Worm (Caenorhabditis elegans) whole organism, late embryonic: ENCODE measurements around the gene srh-89.
"Not testable (repeated sequence)": the region's sequence is repeated elsewhere in the genome, so short reads cannot be mapped to it uniquely, and the experiment has no call there.

ENCODE experiments used
- F13H6.1 ChIP-seq: sonication (generic microtip); optimal IDR thresholded peaks from 2 replicates; lab custom pipeline; 2016; ENCODE audit warnings: missing genetic modification characterization, missing compliant biosample characterization
- K09A11.1 ChIP-seq: sonication (generic microtip); optimal IDR thresholded peaks from 2 replicates; lab custom pipeline; 2017; ENCODE audit warnings: antibody characterized with exemption, mild to moderate bottlenecking, missing genetic modification characterization, missing compliant biosample characterization; ENCODE audit not compliant: insufficient read depth
- T23F11.4 ChIP-seq: fragments of 200-800 bp; sonication (Bioruptor generic); optimal IDR thresholded peaks from 2 replicates; lab custom pipeline; 2018; ENCODE audit warnings: mild to moderate bottlenecking, missing genetic modification characterization, missing compliant biosample characterization
- Y22D7AL.16 ChIP-seq: sonication (generic microtip); optimal IDR thresholded peaks from 2 replicates; lab custom pipeline; 2016; ENCODE audit warnings: missing genetic modification characterization, missing compliant biosample characterization
- ahr-1 ChIP-seq: sonication (generic microtip); optimal IDR thresholded peaks from 2 replicates; lab custom pipeline; 2016; ENCODE audit warnings: missing genetic modification characterization, missing compliant biosample characterization
- ceh-18 ChIP-seq: sonication (generic microtip); optimal IDR thresholded peaks from 2 replicates; lab custom pipeline; 2016; ENCODE audit warnings: missing genetic modification characterization, missing compliant biosample characterization
- ceh-19 ChIP-seq: fragments of 200-800 bp; sonication (Bioruptor generic); optimal IDR thresholded peaks from 2 replicates; lab custom pipeline; 2018; ENCODE audit warnings: mild to moderate bottlenecking, missing genetic modification characterization, missing compliant biosample characterization
- ceh-2 ChIP-seq: sonication (generic microtip); optimal IDR thresholded peaks from 2 replicates; lab custom pipeline; 2016; ENCODE audit warnings: missing genotype, missing genetic modification characterization, missing compliant biosample characterization
- ceh-30 ChIP-seq: fragments of 150-350 bp; optimal IDR thresholded peaks from 2 replicates; lab custom pipeline; 2014; ENCODE audit warnings: missing biosample characterization, missing genetic modification characterization
- ceh-45 ChIP-seq: fragments of 200-800 bp; sonication (Bioruptor generic); IDR thresholded peaks from 2 replicates; pipeline ENCODE4 v1.3.6; 2022; ENCODE audit warnings: missing genetic modification reagents, missing genetic modification characterization, missing compliant biosample characterization
- ceh-48 ChIP-seq: sonication (generic microtip); optimal IDR thresholded peaks from 2 replicates; lab custom pipeline; 2016; ENCODE audit warnings: missing genetic modification characterization, inconsistent platforms, missing compliant biosample characterization
- ceh-6 ChIP-seq: fragments of 200-800 bp; sonication (Bioruptor generic); optimal IDR thresholded peaks from 2 replicates; lab custom pipeline; 2018; ENCODE audit warnings: mild to moderate bottlenecking, missing genetic modification characterization, missing compliant biosample characterization
- dmd-4 ChIP-seq: sonication (generic microtip); optimal IDR thresholded peaks from 2 replicates; lab custom pipeline; 2016; ENCODE audit warnings: borderline replicate concordance, missing genetic modification characterization, missing compliant biosample characterization
- dve-1 ChIP-seq: sonication (generic microtip); optimal IDR thresholded peaks from 2 replicates; lab custom pipeline; 2017; ENCODE audit warnings: antibody characterized with exemption, mild to moderate bottlenecking, missing genetic modification characterization, missing compliant biosample characterization
- elt-2 ChIP-seq: sonication (generic microtip); optimal IDR thresholded peaks from 2 replicates; lab custom pipeline; 2016; ENCODE audit warnings: missing genetic modification reagents, missing genetic modification characterization, missing compliant biosample characterization
- elt-4 ChIP-seq: sonication (generic microtip); optimal IDR thresholded peaks from 2 replicates; lab custom pipeline; 2016; ENCODE audit warnings: missing genetic modification characterization, missing compliant biosample characterization
- hlh-13 ChIP-seq: fragments of 200-800 bp; sonication (Bioruptor generic); optimal IDR thresholded peaks from 2 replicates; lab custom pipeline; 2018; ENCODE audit warnings: mild to moderate bottlenecking, missing genetic modification characterization, missing compliant biosample characterization
- hlh-15 ChIP-seq: sonication (generic microtip); optimal IDR thresholded peaks from 2 replicates; lab custom pipeline; 2016; ENCODE audit warnings: missing genetic modification characterization, missing compliant biosample characterization
- hlh-6 ChIP-seq: sonication (generic microtip); optimal IDR thresholded peaks from 2 replicates; lab custom pipeline; 2016; ENCODE audit warnings: missing genotype, missing genetic modification characterization, missing compliant biosample characterization
- hlh-8 ChIP-seq: sonication (generic microtip); optimal IDR thresholded peaks from 2 replicates; lab custom pipeline; 2016; ENCODE audit warnings: missing genotype, missing genetic modification characterization, missing compliant biosample characterization
- mec-3 ChIP-seq: sonication (generic microtip); optimal IDR thresholded peaks from 2 replicates; lab custom pipeline; 2016; ENCODE audit warnings: borderline replicate concordance, missing genetic modification characterization, missing compliant biosample characterization
- nfya-1 ChIP-seq: sonication (generic microtip); optimal IDR thresholded peaks from 2 replicates; lab custom pipeline; 2017; ENCODE audit warnings: missing genetic modification characterization, mild to moderate bottlenecking, missing compliant biosample characterization, antibody characterized with exemption, moderate library complexity
- nhr-11 ChIP-seq: fragments of 150-350 bp; optimal IDR thresholded peaks from 2 replicates; lab custom pipeline; 2014; ENCODE audit warnings: missing biosample characterization, missing genetic modification characterization
- nhr-232 ChIP-seq: sonication (generic microtip); optimal IDR thresholded peaks from 2 replicates; lab custom pipeline; 2016; ENCODE audit warnings: missing genetic modification characterization, missing compliant biosample characterization
- odd-2 ChIP-seq: sonication (generic microtip); optimal IDR thresholded peaks from 2 replicates; lab custom pipeline; 2017; ENCODE audit warnings: antibody characterized with exemption, mild to moderate bottlenecking, missing genetic modification characterization, missing compliant biosample characterization
- pat-9 ChIP-seq: fragments of 200-800 bp; sonication (Bioruptor generic); optimal IDR thresholded peaks from 2 replicates; lab custom pipeline; 2018; ENCODE audit warnings: mild to moderate bottlenecking, missing genetic modification characterization, moderate library complexity, missing compliant biosample characterization
- pha-2 ChIP-seq: sonication (generic microtip); optimal IDR thresholded peaks from 2 replicates; lab custom pipeline; 2017; ENCODE audit warnings: mild to moderate bottlenecking, missing genetic modification characterization, missing compliant biosample characterization
- pros-1 ChIP-seq: fragments of 150-350 bp; optimal IDR thresholded peaks from 2 replicates; lab custom pipeline; 2014; ENCODE audit warnings: missing biosample characterization, missing genetic modification reagents, missing genetic modification characterization
- ref-2 ChIP-seq: sonication (generic microtip); optimal IDR thresholded peaks from 2 replicates; lab custom pipeline; 2016; ENCODE audit warnings: missing genetic modification characterization, missing compliant biosample characterization
- rnt-1 ChIP-seq: sonication (generic microtip); optimal IDR thresholded peaks from 2 replicates; lab custom pipeline; 2016; ENCODE audit warnings: missing genetic modification characterization, missing compliant biosample characterization
- sdc-2 ChIP-seq: sonication (generic microtip); optimal IDR thresholded peaks from 2 replicates; lab custom pipeline; 2016; ENCODE audit warnings: missing genotype, missing genetic modification characterization, missing compliant biosample characterization
- syd-9 ChIP-seq: sonication (generic microtip); optimal IDR thresholded peaks from 2 replicates; lab custom pipeline; 2016; ENCODE audit warnings: mild to moderate bottlenecking, missing genetic modification characterization, moderate library complexity, missing compliant biosample characterization
- tbx-7 ChIP-seq: sonication (generic microtip); optimal IDR thresholded peaks from 2 replicates; lab custom pipeline; 2016; ENCODE audit warnings: missing genotype, missing genetic modification characterization, missing compliant biosample characterization
- unc-3 ChIP-seq, 2 experiments: fragments of 200-800 bp in 1 of 2; sonication (Bioruptor generic) in 1 of 2; sonication (generic microtip) in 1 of 2; conservative IDR thresholded peaks in 1 of 2; optimal IDR thresholded peaks in 1 of 2; 2 replicates each; pipeline versions ENCODE4 v1.3.6 to Lab custom; 2016 to 2022; ENCODE audit warnings: missing compliant biosample characterization in 2 of 2, missing genetic modification characterization in 2 of 2, missing genetic modification reagents in 1 of 2
- ztf-16 ChIP-seq: sonication (generic microtip); optimal IDR thresholded peaks from 2 replicates; lab custom pipeline; 2017; ENCODE audit warnings: missing genetic modification characterization, missing compliant biosample characterization

The srh-89 gene

DNA sequence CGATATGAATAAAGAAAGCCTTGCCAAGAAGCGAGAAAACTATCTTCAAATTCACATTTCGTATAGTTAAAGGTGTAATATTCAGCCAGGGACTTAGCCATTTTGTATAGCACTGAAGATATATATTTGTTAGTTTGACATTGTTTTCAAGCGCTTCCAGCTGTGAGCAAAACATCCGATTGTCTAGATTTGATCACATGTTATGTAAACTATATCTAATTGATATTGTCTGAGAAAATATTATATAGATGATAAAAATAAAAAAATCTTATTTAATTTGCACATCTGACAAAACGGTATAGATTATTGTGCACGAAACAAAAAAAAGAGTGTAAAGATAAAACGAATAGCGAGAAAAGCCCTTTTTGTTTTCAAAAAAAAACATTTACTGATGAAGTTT lies at the start of gene srh-89:
TSS of gene srh-89 (minus strand) at position 101 of the 400 bp plus-strand sequence.
- TF ChIP-seq ceh-6 = no peak
- TF ChIP-seq hlh-8 (tag; lab: Kevin White, UChicago) = no peak
- TF ChIP-seq hlh-15 = no peak
- TF ChIP-seq unc-3 (GFP tag; conservative IDR thresholded peaks at IDR 0.05; lab: Robert Waterston, UW) = no peak
- no peak for TF ChIP-seq unc-3 (tag; optimal IDR thresholded peaks at IDR 0.05; lab: Kevin White, UChicago)
- no peak for TF ChIP-seq sdc-2 (tag; lab: Kevin White, UChicago)
- no peak for TF ChIP-seq hlh-6 (tag; lab: Kevin White, UChicago)
- no peak for TF ChIP-seq nfya-1 (tag; lab: Kevin White, UChicago)
- TF ChIP-seq pros-1 = no peak
- TF ChIP-seq ceh-48 (tag; lab: Kevin White, UChicago) = no peak
- no peak for TF ChIP-seq ceh-18 (tag; lab: Kevin White, UChicago)
- no peak for TF ChIP-seq rnt-1
- TF ChIP-seq nhr-11 (tag; lab: Kevin White, UChicago) = no peak
- no peak for TF ChIP-seq F13H6.1 (tag; lab: Kevin White, UChicago)
- TF ChIP-seq ahr-1 (tag; lab: Kevin White, UChicago) = no peak
- no peak for TF ChIP-seq ref-2 (tag; lab: Kevin White, UChicago)
- TF ChIP-seq pha-2 (tag; lab: Kevin White, UChicago) = no peak
- TF ChIP-seq dmd-4 (tag; lab: Kevin White, UChicago) = no peak

DNA sequence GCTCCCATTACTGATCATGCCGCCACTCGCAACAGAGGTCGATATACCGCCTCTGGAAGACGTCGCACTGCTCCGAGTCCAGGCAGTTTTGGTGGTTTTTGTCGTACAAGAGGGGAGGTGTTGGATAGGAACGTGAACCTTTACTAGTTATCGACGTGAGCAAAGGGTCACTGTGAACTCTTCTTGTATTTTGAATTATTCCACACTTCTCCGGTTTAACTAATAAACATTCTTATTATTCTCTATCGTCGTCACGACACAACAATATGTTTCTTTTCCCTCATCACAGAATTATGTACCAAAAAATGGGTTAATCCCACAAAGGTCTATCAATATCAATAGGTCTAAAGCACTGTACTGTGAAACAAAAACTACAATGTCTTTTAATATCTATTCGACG lies 46.9 kb upstream of the srh-89 start, which contains the start of gene nhr-171:
TSS of gene nhr-171 (plus strand) at position 301 of the 400 bp plus-strand sequence.
- TF ChIP-seq nfya-1 (tag; lab: Kevin White, UChicago); pat-9; tbx-7 (tag; lab: Kevin White, UChicago): not testable (repeated sequence)

DNA sequence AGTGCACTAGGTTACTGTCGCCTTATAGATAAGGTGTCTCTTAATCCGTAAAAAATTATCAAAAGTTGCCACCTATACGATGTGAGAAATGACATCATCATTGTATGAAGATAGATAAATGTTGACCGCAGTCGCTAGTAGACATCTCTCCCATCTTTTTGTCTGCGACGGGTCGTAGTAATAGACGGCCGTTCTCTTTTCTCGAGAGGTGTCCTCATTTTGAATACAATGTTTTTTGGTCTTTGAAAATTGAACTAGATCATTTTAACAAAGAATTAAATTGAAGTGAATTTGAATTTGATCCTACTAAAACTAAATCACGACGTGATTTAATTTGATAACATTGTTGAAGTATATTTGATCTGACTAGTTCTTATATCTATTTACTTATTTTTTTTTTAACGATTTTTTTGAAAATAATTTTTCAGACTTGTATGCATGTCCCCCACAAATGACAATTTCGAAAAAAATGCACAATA lies 44.0 kb upstream of the srh-89 start, which contains the start of the genes str-31 and nhr-172:
TSS of gene str-31 (minus strand) at position 101 of the 479 bp plus-strand sequence.
TSS of gene nhr-172 (plus strand) at position 429 of the 479 bp plus-strand sequence.
- TF ChIP-seq elt-2 (peak; percentile 63), syd-9 (tag; lab: Kevin White, UChicago) (no peak)

DNA sequence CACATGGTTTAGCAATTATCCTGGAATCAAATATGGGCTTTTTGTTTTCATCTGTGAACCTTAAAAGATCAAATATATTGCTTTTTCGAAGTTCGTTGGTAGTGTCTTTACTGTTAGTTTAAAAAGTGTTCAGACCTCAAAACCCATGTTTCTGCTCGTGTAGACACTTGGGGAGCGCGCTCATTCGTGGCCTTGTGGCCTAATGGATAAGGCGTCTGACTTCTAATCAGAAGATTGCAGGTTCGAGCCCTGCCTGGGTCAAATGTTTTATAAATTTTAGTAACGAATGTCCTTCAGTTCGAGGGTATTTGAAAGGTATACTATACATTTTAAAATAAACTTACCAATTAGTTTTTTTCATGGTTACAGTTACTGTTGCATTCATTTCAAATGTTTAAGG lies 41.6 kb upstream of the srh-89 start:
- TF ChIP-seq rnt-1 (no peak), dve-1 (tag; lab: Kevin White, UChicago) (no peak)

DNA sequence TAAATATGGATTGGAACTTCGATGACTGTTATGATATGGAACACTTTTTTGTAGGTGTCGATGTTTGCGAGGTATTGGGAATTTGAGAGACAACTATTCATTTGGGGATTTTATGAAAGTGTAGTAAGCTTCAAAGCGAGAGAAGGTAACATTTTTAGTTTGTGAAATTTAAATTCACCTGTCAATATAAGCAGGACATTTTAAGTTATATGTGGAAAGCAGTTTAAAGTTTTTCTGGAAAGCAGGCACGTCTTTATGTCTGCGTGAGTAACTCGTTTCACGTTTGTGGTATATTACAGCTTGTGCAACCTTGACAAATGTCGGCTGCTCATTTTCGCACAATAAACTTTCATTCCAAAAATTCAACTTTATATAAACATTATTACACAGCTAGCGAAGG lies 39.7 kb upstream of the srh-89 start, which contains the start of gene srh-229:
TSS of gene srh-229 (minus strand) at position 101 of the 400 bp plus-strand sequence.
- TF ChIP-seq odd-2 (tag; lab: Kevin White, UChicago) (no peak), Y22D7AL.16 (no peak), nhr-232 (tag; lab: Kevin White, UChicago) (no peak), ceh-19 (GFP tag; lab: Kevin White, UChicago) (no peak), ceh-18 (tag; lab: Kevin White, UChicago) (no peak), hlh-13 (GFP tag; lab: Kevin White, UChicago) (no peak), ceh-2 (tag; lab: Kevin White, UChicago) (no peak), ztf-16 (tag; lab: Kevin White, UChicago) (no peak), tbx-7 (tag; lab: Kevin White, UChicago) (no peak), mec-3 (tag; lab: Kevin White, UChicago) (no peak), hlh-6 (tag; lab: Kevin White, UChicago) (no peak), hlh-15 (no peak), pros-1 (no peak), dmd-4 (tag; lab: Kevin White, UChicago) (no peak)

DNA sequence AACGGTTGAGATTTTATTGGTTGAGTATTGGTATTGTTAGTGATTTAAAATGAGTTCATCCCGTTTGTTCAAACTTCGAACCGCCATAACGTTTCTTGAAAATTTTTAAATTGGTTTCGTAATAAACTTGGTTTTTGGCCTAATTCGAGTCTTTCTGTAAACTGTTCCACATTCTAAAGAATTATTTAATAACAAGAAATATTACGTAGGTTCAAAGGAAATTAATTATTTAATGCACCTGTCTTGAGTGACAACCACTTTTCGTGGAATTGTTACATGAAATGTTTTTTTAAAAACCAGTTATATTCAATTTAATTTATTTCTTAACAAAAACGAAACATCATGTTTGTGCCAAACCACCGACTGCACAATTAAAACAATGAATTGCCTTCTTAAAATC lies 36.6 kb upstream of the srh-89 start:
- no peak for TF ChIP-seq ceh-45 (GFP tag; lab: Robert Waterston, UW)
- TF ChIP-seq hlh-6 (tag; lab: Kevin White, UChicago) = no peak
- TF ChIP-seq hlh-13 (GFP tag; lab: Kevin White, UChicago) = no peak
- TF ChIP-seq K09A11.1 (tag; lab: Kevin White, UChicago) = no peak
- TF ChIP-seq T23F11.4 (GFP tag; lab: Kevin White, UChicago) = no peak
- no peak for TF ChIP-seq nfya-1 (tag; lab: Kevin White, UChicago)
- no peak for TF ChIP-seq pha-2 (tag; lab: Kevin White, UChicago)
- TF ChIP-seq odd-2 (tag; lab: Kevin White, UChicago) = no peak
- no peak for TF ChIP-seq ceh-30 (tag; lab: Kevin White, UChicago)
- no peak for TF ChIP-seq elt-4
- no peak for TF ChIP-seq ahr-1 (tag; lab: Kevin White, UChicago)
- TF ChIP-seq dve-1 (tag; lab: Kevin White, UChicago) = no peak
- TF ChIP-seq, all 69 proteins: peak for 0
